Worm (Caenorhabditis elegans) whole organism, L4 larva: ENCODE measurements around the gene T10B5.4.

ENCODE experiments used
- aly-2 ChIP-seq: sonication (generic microtip); optimal IDR thresholded peaks from 2 replicates; lab custom pipeline; 2018; ENCODE audit warnings: missing biosample characterization, missing genetic modification characterization
- dpl-1 ChIP-seq: fragments of 150-350 bp; optimal IDR thresholded peaks from 2 replicates; lab custom pipeline; 2014; ENCODE audit warnings: missing biosample characterization, missing genetic modification reagents, missing genetic modification characterization
- fkh-10 ChIP-seq: fragments of 150-350 bp; optimal IDR thresholded peaks from 2 replicates; lab custom pipeline; 2014; ENCODE audit warnings: missing biosample characterization, missing genetic modification reagents, missing genetic modification characterization
- lin-15B ChIP-seq: fragments of 150-350 bp; sonication (generic microtip); optimal IDR thresholded peaks from 3 replicates; lab custom pipeline; 2014; ENCODE audit warnings: missing biosample characterization, missing genetic modification characterization
- lin-38 ChIP-seq: fragments of 200-800 bp; sonication (Bioruptor generic); IDR thresholded peaks from 2 replicates; pipeline ENCODE4 v1.3.6; 2022; ENCODE audit warnings: missing genetic modification reagents, missing genetic modification characterization, missing compliant biosample characterization
- mdt-29 ChIP-seq: fragments of 200-800 bp; sonication (Bioruptor generic); IDR thresholded peaks from 2 replicates; pipeline ENCODE4 v1.3.6; 2022; ENCODE audit warnings: missing genetic modification reagents, missing genetic modification characterization, missing compliant biosample characterization
- mes-2 ChIP-seq: sonication (generic microtip); optimal IDR thresholded peaks from 2 replicates; lab custom pipeline; 2016; ENCODE audit warnings: missing genotype, mild to moderate bottlenecking, missing genetic modification characterization, missing compliant biosample characterization; ENCODE audit not compliant: poor library complexity, severe bottlenecking
- mxl-3 ChIP-seq: fragments of 200-800 bp; sonication (Bioruptor generic); optimal IDR thresholded peaks from 2 replicates; lab custom pipeline; 2018; ENCODE audit warnings: mild to moderate bottlenecking, missing genetic modification characterization, missing compliant biosample characterization
- snpc-1.2 ChIP-seq: fragments of 200-800 bp; sonication (Bioruptor generic); IDR thresholded peaks from 2 replicates; pipeline ENCODE4 v1.3.6; 2022; ENCODE audit warnings: missing genetic modification reagents, missing genetic modification characterization, missing compliant biosample characterization
- unc-62 ChIP-seq, 3 experiments: fragments of 150-350 bp in 1 of 3; sonication (generic microtip); optimal IDR thresholded peaks in 2 of 3; peaks in 1 of 3; 1 replicate in 1 of 3; 2 replicates in 2 of 3; lab custom pipeline; 2014 to 2017; ENCODE audit warnings: missing biosample characterization in 3 of 3, missing genetic modification characterization in 3 of 3, missing genetic modification reagents in 3 of 3, missing genotype in 1 of 3

T10B5.4 gene

DNA sequence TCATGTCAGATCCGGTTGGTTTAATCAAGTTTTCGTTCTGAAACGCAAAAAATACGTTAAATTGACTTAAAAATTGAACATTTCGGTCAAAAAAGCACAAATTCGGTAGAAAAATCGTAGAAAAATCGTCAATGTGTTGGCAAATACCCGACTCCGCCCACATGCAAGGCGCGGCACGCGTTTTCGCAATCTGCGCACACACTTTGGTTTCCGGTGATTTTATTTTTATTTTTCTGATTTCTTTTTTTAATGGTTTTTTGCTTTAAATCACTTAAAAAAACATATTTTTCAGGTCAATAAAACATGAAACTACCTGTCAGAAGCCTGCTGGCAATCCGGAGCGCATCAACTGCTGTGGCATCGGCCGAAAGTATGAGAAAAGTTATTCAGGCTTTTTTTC, 50.3 kb downstream of the T10B5.4 start, which contains the start of the genes gly-7 and mrpl-39 (continued):
- TF ChIP-seq dpl-1 (GFP tag; lab: Kevin White, UChicago) (peak; percentile 45), mes-2 (tag; lab: Kevin White, UChicago) (peak; percentile 76), mxl-3 (GFP tag; lab: Kevin White, UChicago) (no peak)

DNA sequence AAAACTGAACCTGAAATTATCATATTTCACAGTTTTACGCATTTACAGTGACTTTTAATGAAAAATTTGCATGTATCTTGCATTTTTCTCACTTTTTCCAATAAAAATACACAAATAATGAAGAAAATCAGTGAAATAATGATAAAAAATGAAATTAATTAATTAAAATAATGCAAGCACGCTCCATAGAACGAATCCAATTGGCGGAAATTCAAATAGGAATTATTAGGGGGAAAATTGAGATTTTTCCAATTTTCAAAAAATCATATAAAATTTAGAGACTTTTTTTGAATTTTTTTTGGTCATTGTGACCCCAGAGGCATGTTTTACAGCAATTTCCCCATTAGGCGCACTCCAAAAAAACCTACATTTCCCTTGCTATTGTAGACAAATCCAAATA, 50.9 kb downstream of the T10B5.4 start:
- TF ChIP-seq mdt-29 (GFP tag; lab: Robert Waterston, UW) (no peak), fkh-10 (GFP tag; lab: Kevin White, UChicago) (no peak), lin-38 (GFP tag; lab: Robert Waterston, UW) (peak; percentile 49; the same call in 1 of the 2 replicates), snpc-1.2 (GFP tag; lab: Robert Waterston, UW) (no peak), unc-62 (GFP tag; optimal IDR thresholded peaks at IDR 0.05 in 1 of 2; lab: Kevin White, UChicago) (no peak), unc-62 (tag; optimal IDR thresholded peaks at IDR 0.05; lab: Kevin White, UChicago) (no peak), aly-2 (tag; lab: Kevin White, UChicago) (no peak), lin-15B (tag; lab: Kevin White, UChicago) (no peak)
